Fruit fly (Drosophila melanogaster) whole organism, embryonic: ENCODE data around the gene CG18586.

Source experiments
- Blimp-1 ChIP-seq: fragments of 200-800 bp; sonication (Bioruptor generic); optimal IDR thresholded peaks from 3 replicates; lab custom pipeline; 2018; ENCODE audit warnings: missing biosample characterization, missing genetic modification characterization, mild to moderate bottlenecking, moderate library complexity, missing genetic modification reagents
- CG10462 ChIP-seq: fragments of 200-800 bp; sonication (Bioruptor generic); optimal IDR thresholded peaks from 2 replicates; lab custom pipeline; 2016; ENCODE audit warnings: missing biosample characterization, missing genetic modification characterization
- CG10959 ChIP-seq: fragments of 200-800 bp; sonication (Bioruptor generic); IDR thresholded peaks from 2 replicates; pipeline ENCODE4 v1.3.6; 2022; ENCODE audit warnings: missing biosample characterization, missing genetic modification characterization
- CG10979 ChIP-seq: fragments of 200-800 bp; sonication (Bioruptor generic); optimal IDR thresholded peaks from 2 replicates; lab custom pipeline; 2018; ENCODE audit warnings: missing biosample characterization, mild to moderate bottlenecking, missing genetic modification characterization, moderate library complexity
- CG11695 ChIP-seq: fragments of 200-800 bp; sonication (Bioruptor generic); IDR thresholded peaks from 3 replicates; pipeline ENCODE4 v1.3.6; 2022; ENCODE audit warnings: missing biosample characterization, missing genetic modification characterization
- CG13894 ChIP-seq: fragments of 200-800 bp; sonication (Bioruptor generic); optimal IDR thresholded peaks from 3 replicates; lab custom pipeline; 2018; ENCODE audit warnings: missing biosample characterization, mild to moderate bottlenecking, missing genetic modification characterization, moderate library complexity
- CG1529 ChIP-seq: fragments of 200-800 bp; sonication (Bioruptor generic); optimal IDR thresholded peaks from 3 replicates; lab custom pipeline; 2018; ENCODE audit warnings: missing biosample characterization, missing genetic modification characterization
- CG17829 ChIP-seq: fragments of 200-800 bp; optimal IDR thresholded peaks from 2 replicates; lab custom pipeline; 2019; ENCODE audit warnings: missing biosample characterization, mild to moderate bottlenecking, missing genetic modification characterization, moderate library complexity
- CG17912 ChIP-seq: fragments of 200-800 bp; sonication (Bioruptor generic); optimal IDR thresholded peaks from 2 replicates; lab custom pipeline; 2018; ENCODE audit warnings: missing biosample characterization, mild to moderate bottlenecking, missing genetic modification characterization
- CG18262 ChIP-seq: fragments of 200-800 bp; optimal IDR thresholded peaks from 3 replicates; lab custom pipeline; 2019; ENCODE audit warnings: missing biosample characterization, mild to moderate bottlenecking, missing genetic modification characterization, moderate library complexity
- CG2199 ChIP-seq: fragments of 200-800 bp; sonication (Bioruptor generic); IDR thresholded peaks from 3 replicates; pipeline ENCODE4 v1.3.6; 2022; ENCODE audit warnings: missing biosample characterization, missing genetic modification characterization
- CG2678 ChIP-seq: fragments of 200-800 bp; sonication (Bioruptor generic); optimal IDR thresholded peaks from 3 replicates; lab custom pipeline; 2019; ENCODE audit warnings: missing biosample characterization, mild to moderate bottlenecking, missing genetic modification characterization, moderate library complexity
- CG3065 ChIP-seq: fragments of 200-800 bp; sonication (Bioruptor generic); optimal IDR thresholded peaks from 2 replicates; lab custom pipeline; 2016; ENCODE audit warnings: missing biosample characterization, missing genetic modification characterization
- CG8089 ChIP-seq: fragments of 200-800 bp; sonication (Bioruptor generic); optimal IDR thresholded peaks from 3 replicates; lab custom pipeline; 2016; ENCODE audit warnings: missing biosample characterization, missing genetic modification characterization
- D ChIP-seq, 2 experiments: fragments of 200-800 bp in 1 of 2; fragments of >200 bp in 1 of 2; sonication (Bioruptor generic) in 1 of 2; optimal IDR thresholded peaks; 2 replicates in 1 of 2; 3 replicates in 1 of 2; lab custom pipeline; 2017; ENCODE audit warnings: mild to moderate bottlenecking in 1 of 2, missing biosample characterization in 1 of 2, missing genetic modification characterization in 1 of 2, missing genetic modification reagents in 1 of 2
- Doc2 ChIP-seq: fragments of 200-800 bp; sonication (Bioruptor generic); IDR thresholded peaks from 2 replicates; pipeline ENCODE4 v1.3.6; 2022; ENCODE audit warnings: missing biosample characterization, missing genetic modification characterization
- Doc3 ChIP-seq: fragments of 200-800 bp; sonication (Bioruptor generic); IDR thresholded peaks from 3 replicates; pipeline ENCODE4 v1.3.6; 2022; ENCODE audit warnings: missing biosample characterization, missing genetic modification characterization; ENCODE audit not compliant: partially characterized antibody
- Ets65A ChIP-seq: fragments of 200-800 bp; sonication (Bioruptor generic); peaks from one replicate; lab custom pipeline; 2016; ENCODE audit warnings: missing biosample characterization, missing genetic modification characterization
- Hey ChIP-seq: fragments of 200-800 bp; sonication (Bioruptor generic); optimal IDR thresholded peaks from 3 replicates; lab custom pipeline; 2018; ENCODE audit warnings: missing biosample characterization, mild to moderate bottlenecking, missing genetic modification characterization
- Hr39 ChIP-seq: fragments of >200 bp; optimal IDR thresholded peaks from 2 replicates; lab custom pipeline; 2017
- Hr78 ChIP-seq, 2 experiments: fragments of 200-800 bp in 1 of 2; fragments of >200 bp in 1 of 2; sonication (Bioruptor generic) in 1 of 2; optimal IDR thresholded peaks; 2 replicates each; lab custom pipeline; 2017 to 2019; ENCODE audit warnings: missing biosample characterization in 2 of 2, missing genetic modification characterization in 2 of 2, mild to moderate bottlenecking in 1 of 2, moderate library complexity in 1 of 2
- Jarid2 ChIP-seq: fragments of 200-800 bp; sonication (Bioruptor generic); optimal IDR thresholded peaks from 3 replicates; lab custom pipeline; 2017; ENCODE audit warnings: mild to moderate bottlenecking, missing biosample characterization, missing genetic modification reagents, missing genetic modification characterization
- Med ChIP-seq: fragments of 200-800 bp; sonication (Bioruptor generic); peaks from one replicate; lab custom pipeline; 2016; ENCODE audit warnings: missing biosample characterization, missing genetic modification characterization, mild to moderate bottlenecking, inconsistent platforms, moderate library complexity
- Nf-YB ChIP-seq: fragments of 200-800 bp; sonication (Bioruptor generic); optimal IDR thresholded peaks from 3 replicates; lab custom pipeline; 2019; ENCODE audit warnings: missing biosample characterization, mild to moderate bottlenecking, missing genetic modification characterization, moderate library complexity
- Oaz ChIP-seq: fragments of 200-800 bp; sonication (Bioruptor generic); IDR thresholded peaks from 2 replicates; pipeline ENCODE4 v1.3.6; 2022; ENCODE audit warnings: missing biosample characterization, missing genetic modification characterization
- Opbp ChIP-seq: fragments of 200-800 bp; sonication (Bioruptor generic); IDR thresholded peaks from 3 replicates; pipeline ENCODE4 v1.3.6; 2022; ENCODE audit warnings: missing biosample characterization, missing genetic modification characterization; ENCODE audit not compliant: partially characterized antibody
- Six4 ChIP-seq: fragments of 200-800 bp; sonication (Bioruptor generic); optimal IDR thresholded peaks from 2 replicates; lab custom pipeline; 2016; ENCODE audit warnings: missing biosample characterization, missing genetic modification characterization
- Usf ChIP-seq: fragments of 200-800 bp; sonication (Bioruptor generic); optimal IDR thresholded peaks from 2 replicates; lab custom pipeline; 2017; ENCODE audit warnings: missing genotype, missing biosample characterization, missing genetic modification characterization
- bsh ChIP-seq, 2 experiments: fragments of 200-800 bp; sonication (Bioruptor generic); optimal IDR thresholded peaks; 2 replicates each; lab custom pipeline; 2017 to 2018; ENCODE audit warnings: mild to moderate bottlenecking in 2 of 2, missing biosample characterization in 2 of 2, missing genetic modification characterization in 2 of 2, moderate library complexity in 1 of 2
- cato ChIP-seq: fragments of 200-800 bp; sonication (Bioruptor generic); optimal IDR thresholded peaks from 2 replicates; lab custom pipeline; 2016; ENCODE audit warnings: missing biosample characterization, missing genetic modification characterization, borderline replicate concordance
- chm ChIP-seq: fragments of 200-800 bp; sonication (Bioruptor generic); IDR thresholded peaks from 2 replicates; pipeline ENCODE4 v1.3.6; 2022; ENCODE audit warnings: missing biosample characterization, missing genetic modification characterization
- eve ChIP-seq, 2 experiments: fragments of >200 bp; optimal IDR thresholded peaks; 2 replicates each; lab custom pipeline; 2017; ENCODE audit warnings: missing biosample characterization in 2 of 2, missing genetic modification characterization in 2 of 2
- gem ChIP-seq: fragments of 200-800 bp; sonication (Bioruptor generic); optimal IDR thresholded peaks from 2 replicates; lab custom pipeline; 2019; ENCODE audit warnings: missing biosample characterization, mild to moderate bottlenecking, missing genetic modification characterization, moderate library complexity
- grn ChIP-seq: fragments of 200-800 bp; sonication (Bioruptor generic); optimal IDR thresholded peaks from 3 replicates; lab custom pipeline; 2017; ENCODE audit warnings: missing biosample characterization, missing genetic modification characterization
- gro ChIP-seq: fragments of 200-800 bp; sonication (Bioruptor generic); optimal IDR thresholded peaks from 2 replicates; lab custom pipeline; 2016; ENCODE audit warnings: missing biosample characterization, missing genetic modification characterization
- her ChIP-seq: fragments of 200-800 bp; sonication (Bioruptor generic); optimal IDR thresholded peaks from 2 replicates; lab custom pipeline; 2016; ENCODE audit warnings: missing biosample characterization, missing genetic modification characterization
- kay ChIP-seq: fragments of 200-800 bp; sonication (Bioruptor generic); optimal IDR thresholded peaks from 2 replicates; lab custom pipeline; 2016; ENCODE audit warnings: missing biosample characterization, missing genetic modification characterization
- klu ChIP-seq: fragments of 200-800 bp; sonication (Bioruptor generic); IDR thresholded peaks from 2 replicates; pipeline ENCODE4 v1.3.6; 2022; ENCODE audit warnings: missing biosample characterization, missing genetic modification characterization
- lab ChIP-seq: fragments of 200-800 bp; sonication (Bioruptor generic); optimal IDR thresholded peaks from 3 replicates; lab custom pipeline; 2017; ENCODE audit warnings: missing biosample characterization, missing genetic modification characterization, mild to moderate bottlenecking, moderate library complexity, missing genetic modification reagents
- nmo ChIP-seq: fragments of 200-800 bp; sonication (Bioruptor generic); optimal IDR thresholded peaks from 2 replicates; lab custom pipeline; 2018; ENCODE audit warnings: missing biosample characterization, mild to moderate bottlenecking, missing genetic modification characterization, moderate library complexity
- phol ChIP-seq: fragments of 200-800 bp; sonication (Bioruptor generic); optimal IDR thresholded peaks from 3 replicates; lab custom pipeline; 2018; ENCODE audit warnings: missing biosample characterization, mild to moderate bottlenecking, missing genetic modification characterization, moderate library complexity
- pita ChIP-seq: fragments of 200-800 bp; sonication (Bioruptor generic); optimal IDR thresholded peaks from 2 replicates; lab custom pipeline; 2017; ENCODE audit warnings: missing biosample characterization, mild to moderate bottlenecking, missing genetic modification characterization
- row ChIP-seq: fragments of 200-800 bp; sonication (Bioruptor generic); IDR thresholded peaks from 3 replicates; pipeline ENCODE4 v1.3.6; 2022; ENCODE audit warnings: missing biosample characterization, missing genetic modification characterization
- scrt ChIP-seq: fragments of 200-800 bp; sonication (Bioruptor generic); optimal IDR thresholded peaks from 2 replicates; lab custom pipeline; 2018; ENCODE audit warnings: missing biosample characterization, mild to moderate bottlenecking, missing genetic modification characterization, moderate library complexity
- sens ChIP-seq: fragments of 200-800 bp; sonication (Bioruptor generic); peaks from one replicate; lab custom pipeline; 2016; ENCODE audit warnings: missing biosample characterization, missing genetic modification characterization
- sens-2 ChIP-seq: fragments of 200-800 bp; sonication (Bioruptor generic); IDR thresholded peaks from 2 replicates; pipeline ENCODE4 v1.3.6; 2022; ENCODE audit warnings: missing biosample characterization, missing genetic modification characterization
- slou ChIP-seq: fragments of 200-800 bp; sonication (Bioruptor generic); optimal IDR thresholded peaks from 3 replicates; lab custom pipeline; 2016; ENCODE audit warnings: missing biosample characterization, missing genetic modification characterization
- sob ChIP-seq: fragments of 200-800 bp; sonication (Bioruptor generic); IDR thresholded peaks from 2 replicates; pipeline ENCODE4 v1.3.6; 2022; ENCODE audit warnings: missing biosample characterization, missing genetic modification characterization
- unc-4 ChIP-seq: fragments of 200-800 bp; sonication (Bioruptor generic); IDR thresholded peaks from 2 replicates; pipeline ENCODE4 v1.3.6; 2022; ENCODE audit warnings: missing biosample characterization, missing genetic modification characterization; ENCODE audit not compliant: partially characterized antibody
- vfl ChIP-seq: fragments of 200-800 bp; sonication (Bioruptor generic); optimal IDR thresholded peaks from 2 replicates; lab custom pipeline; 2016; ENCODE audit warnings: missing biosample characterization, missing genetic modification characterization

CG18586 gene

dm6 chr3L:5840847-5841246, 32.3 kb upstream of the CG18586 start (continued):
- no peak for TF ChIP-seq Doc2 (GFP tag; lab: Robert Waterston, UW)
- TF ChIP-seq CG2678 = peak; percentile 13
- TF ChIP-seq sens (GFP tag; lab: Kevin White, UChicago) = peak; percentile 38
- no peak for TF ChIP-seq kay (GFP tag; lab: Kevin White, UChicago)
- TF ChIP-seq CG1529 (GFP tag; lab: Kevin White, UChicago) = no peak
- peak; percentile 38 for TF ChIP-seq Med (GFP tag; lab: Kevin White, UChicago)
- TF ChIP-seq nmo (GFP tag; lab: Kevin White, UChicago) = peak; percentile 22
- no peak for TF ChIP-seq pita (GFP tag; lab: Kevin White, UChicago)
- no peak for TF ChIP-seq Six4
- TF ChIP-seq CG10959 (GFP tag; lab: Robert Waterston, UW) = no peak
- no peak for TF ChIP-seq eve (GFP tag; optimal IDR thresholded peaks at IDR 0.05; lab: Kevin White, UChicago)
- no peak for TF ChIP-seq slou
- peak; percentile 39 for TF ChIP-seq CG18262
- TF ChIP-seq D (optimal IDR thresholded peaks at IDR 0.05; lab: Kevin White, UChicago) = no peak
- peak; percentile 31 for TF ChIP-seq D (GFP tag; optimal IDR thresholded peaks at IDR 0.05; lab: Kevin White, UChicago)
- peak; percentile 42 for TF ChIP-seq gem (tag; lab: Kevin White, UChicago)
- TF ChIP-seq cato (GFP tag; lab: Kevin White, UChicago) = no peak
- 0 out of 3 replicates have a peak, but pooled peaks have one; percentile 30 for TF ChIP-seq row
- TF ChIP-seq CG10979 (tag; lab: Kevin White, UChicago) = peak; percentile 42
- no peak for TF ChIP-seq scrt
- no peak for TF ChIP-seq CG17829 (tag; lab: Kevin White, UChicago)
- TF ChIP-seq Hr39 (lab: Kevin White, UChicago) = peak; percentile 33
- no peak for TF ChIP-seq CG8089 (GFP tag; lab: Kevin White, UChicago)
- TF ChIP-seq lab (GFP tag; lab: Kevin White, UChicago) = no peak
- no peak for TF ChIP-seq klu
- peak; percentile 19 for TF ChIP-seq phol (tag; lab: Kevin White, UChicago)
- peak; percentile 20 for TF ChIP-seq Blimp-1 (GFP tag; lab: Kevin White, UChicago)
- TF ChIP-seq bsh (GFP tag; optimal IDR thresholded peaks at IDR 0.05; lab: Kevin White, UChicago) = peak in 1 of 2 experiments; percentile 44
- TF ChIP-seq Oaz = no peak
- TF ChIP-seq sob (GFP tag; lab: Robert Waterston, UW) = no peak
- no peak for TF ChIP-seq chm (GFP tag; lab: Robert Waterston, UW)
- TF ChIP-seq Opbp = no peak
- no peak for TF ChIP-seq grn (GFP tag; lab: Kevin White, UChicago)
- no peak for TF ChIP-seq vfl (GFP tag; lab: Kevin White, UChicago)
- TF ChIP-seq sens-2 (GFP tag; lab: Robert Waterston, UW) = no peak
- TF ChIP-seq, all 482 proteins: peak for 22

dm6 chr3L:5843895-5844576, 29.1 kb upstream of the CG18586 start:
- TF ChIP-seq phol (tag; lab: Kevin White, UChicago) = no peak
- peak; percentile 42 for TF ChIP-seq CG13894
- peak; percentile 56 for TF ChIP-seq Med (GFP tag; lab: Kevin White, UChicago)
- peak; percentile 49 for TF ChIP-seq Nf-YB (GFP tag; lab: Kevin White, UChicago)
- peak; percentile 16 for TF ChIP-seq Ets65A (GFP tag; lab: Kevin White, UChicago)
- peak; percentile 30 for TF ChIP-seq CG3065
- TF ChIP-seq CG11695 (GFP tag; lab: Robert Waterston, UW) = 0 out of 3 replicates have a peak, but pooled peaks have one; percentile 21
- 0 out of 3 replicates have a peak, but pooled peaks have one; percentile 9 for TF ChIP-seq CG2199
- no peak for TF ChIP-seq her
- no peak for TF ChIP-seq Hey (tag; lab: Kevin White, UChicago)
- TF ChIP-seq CG10462 (GFP tag; lab: Kevin White, UChicago) = no peak
- no peak for TF ChIP-seq Usf
- no peak for TF ChIP-seq CG17912
- no peak for TF ChIP-seq Doc3 (GFP tag; lab: Robert Waterston, UW)
- no peak for TF ChIP-seq unc-4
- no peak for TF ChIP-seq gro (GFP tag; lab: Kevin White, UChicago)
- TF ChIP-seq Jarid2 (GFP tag; lab: Kevin White, UChicago) = peak; percentile 35
- peak in 1 of 2 experiments; percentile 9 for TF ChIP-seq Hr78 (GFP tag; optimal IDR thresholded peaks at IDR 0.05; lab: Kevin White, UChicago)
